Fruit fly (Drosophila melanogaster) whole organism, embryonic: ENCODE data around the gene EndoGI.

Experiments used
- CG10543 ChIP-seq: fragments of 200-800 bp; sonication (Bioruptor generic); optimal IDR thresholded peaks from 3 replicates; lab custom pipeline; 2017; ENCODE audit warnings: missing biosample characterization, mild to moderate bottlenecking, missing genetic modification characterization, moderate library complexity
- CG12104 ChIP-seq: fragments of 200-800 bp; sonication (Bioruptor generic); optimal IDR thresholded peaks from 3 replicates; lab custom pipeline; 2016; ENCODE audit warnings: missing biosample characterization, missing genetic modification characterization
- CG1792 ChIP-seq: fragments of 200-800 bp; sonication (Bioruptor generic); optimal IDR thresholded peaks from 2 replicates; lab custom pipeline; 2016; ENCODE audit warnings: missing biosample characterization, missing genetic modification characterization
- CG2678 ChIP-seq: fragments of 200-800 bp; sonication (Bioruptor generic); optimal IDR thresholded peaks from 3 replicates; lab custom pipeline; 2019; ENCODE audit warnings: missing biosample characterization, mild to moderate bottlenecking, missing genetic modification characterization, moderate library complexity
- CG4730 ChIP-seq: fragments of 200-800 bp; sonication (Bioruptor generic); IDR thresholded peaks from 2 replicates; pipeline ENCODE4 v1.3.6; 2022; ENCODE audit warnings: missing biosample characterization, missing genetic modification characterization
- HHEX ChIP-seq: fragments of 200-800 bp; sonication (Bioruptor generic); optimal IDR thresholded peaks from 3 replicates; lab custom pipeline; 2017; ENCODE audit warnings: missing biosample characterization, mild to moderate bottlenecking, missing genetic modification characterization, missing genetic modification reagents
- HmgZ ChIP-seq: fragments of 200-800 bp; sonication (Bioruptor generic); optimal IDR thresholded peaks from 2 replicates; lab custom pipeline; 2018; ENCODE audit warnings: missing biosample characterization, mild to moderate bottlenecking, missing genetic modification characterization
- Poxn ChIP-seq: fragments of 200-800 bp; sonication (Bioruptor generic); IDR thresholded peaks from 2 replicates; pipeline ENCODE4 v1.3.6; 2022; ENCODE audit warnings: missing biosample characterization, missing genetic modification characterization
- gfzf ChIP-seq: fragments of 200-800 bp; sonication (Bioruptor generic); optimal IDR thresholded peaks from 2 replicates; lab custom pipeline; 2016; ENCODE audit warnings: missing biosample characterization, mild to moderate bottlenecking, missing genetic modification characterization, moderate library complexity
- inv ChIP-seq: fragments of 200-800 bp; sonication (Bioruptor generic); IDR thresholded peaks from 2 replicates; pipeline ENCODE4 v1.3.6; 2022; ENCODE audit warnings: missing biosample characterization, missing genetic modification characterization; ENCODE audit not compliant: partially characterized antibody
- phol ChIP-seq: fragments of 200-800 bp; sonication (Bioruptor generic); optimal IDR thresholded peaks from 3 replicates; lab custom pipeline; 2018; ENCODE audit warnings: missing biosample characterization, mild to moderate bottlenecking, missing genetic modification characterization, moderate library complexity

DNA sequence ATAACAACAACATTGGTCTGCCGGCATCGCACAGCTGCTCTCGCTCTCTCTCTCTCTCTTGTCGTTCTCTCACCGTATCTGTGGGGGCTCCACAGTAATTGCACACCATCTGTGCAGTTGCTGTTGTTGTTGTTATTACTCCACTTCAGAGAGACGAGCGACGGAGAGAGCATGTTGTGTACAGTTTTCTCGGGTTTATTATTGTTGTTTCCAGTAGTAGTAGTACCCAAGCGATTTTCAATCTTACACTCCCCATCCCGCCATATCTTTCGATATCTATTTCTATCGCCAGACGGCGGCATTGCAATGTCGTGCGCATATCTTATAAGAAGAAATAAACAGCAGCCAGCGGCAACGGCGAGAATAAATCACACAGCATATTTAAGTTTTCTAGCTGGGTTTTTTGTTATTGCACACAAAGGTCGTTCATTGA lies 10.6 kb downstream of the EndoGI start:
- TF ChIP-seq CG1792 (GFP tag; lab: Kevin White, UChicago) (no peak), HmgZ (no peak), CG4730 (no peak), CG10543 (peak; percentile 3), CG12104 (no peak), phol (no peak), HHEX (no peak), gfzf (GFP tag; lab: Kevin White, UChicago) (no peak), Poxn (GFP tag; lab: Robert Waterston, UW) (no peak), inv (GFP tag; lab: Robert Waterston, UW) (no peak), CG2678 (tag; lab: Kevin White, UChicago) (no peak)
